Worm (Caenorhabditis elegans): Measurements from ENCODE around the gene pxn-1.

Gene pxn-1

ce11 chrV:8460800-8461199 is 33.9 kb upstream of the pxn-1 start:
- TF ChIP-seq egl-44 (GFP tag; IDR thresholded peaks at IDR 0.05) (no peak), B0261.1 (tag; optimal IDR thresholded peaks at IDR 0.05) (no peak), mcd-1 (GFP tag; IDR thresholded peaks at IDR 0.05) (peak; percentile 10; the same call in 1 of the 2 replicates), hmg-1.2 (GFP tag; IDR thresholded peaks at IDR 0.05) (peak; percentile 54; the same call in 1 of the 2 replicates), ztf-22 (GFP tag; optimal IDR thresholded peaks at IDR 0.05) (no peak), unc-130 (GFP tag; optimal IDR thresholded peaks at IDR 0.05) (no peak), rpc-1 (optimal IDR thresholded peaks at IDR 0.05) (no peak), rpc-1 (tag; optimal IDR thresholded peaks at IDR 0.05) (no peak), madf-6 (GFP tag; IDR thresholded peaks at IDR 0.05) (peak; percentile 25; the same call in 1 of the 2 replicates), efl-1 (GFP tag; optimal IDR thresholded peaks at IDR 0.05) (no peak), lsy-27 (tag; optimal IDR thresholded peaks at IDR 0.05; ENCODE audit: borderline replicate concordance, insufficient read depth) (no peak), tbp1 (GFP tag; optimal IDR thresholded peaks at IDR 0.05) (no peak), rec-8 (tag; optimal IDR thresholded peaks at IDR 0.05) (no peak), T07F8.4 (tag; optimal IDR thresholded peaks at IDR 0.05) (no peak), snpc-4 (GFP tag; optimal IDR thresholded peaks at IDR 0.05) (peak; percentile 49), snpc-4 (tag; optimal IDR thresholded peaks at IDR 0.05) (peak in 1 of 4 experiments; percentile 51), attf-3 (GFP tag; conservative IDR thresholded peaks at IDR 0.05) (0 out of 2 replicates have a peak, but pooled peaks have one; percentile 13), F37B4.10 (GFP tag; IDR thresholded peaks at IDR 0.05) (no peak), ztf-6 (GFP tag; IDR thresholded peaks at IDR 0.05) (no peak), ztf-28 (GFP tag; IDR thresholded peaks at IDR 0.05) (no peak)

- TF ChIP-seq dox-1 (GFP tag; IDR thresholded peaks at IDR 0.05) (peak; percentile 12; the same call in 1 of the 2 replicates), lsl-1 (GFP tag; optimal IDR thresholded peaks at IDR 0.05) (peak; percentile 1), ZK185.1 (tag; optimal IDR thresholded peaks at IDR 0.05; ENCODE audit: poor library complexity, severe bottlenecking) (peak; percentile 2), pha-4 (tag; optimal IDR thresholded peaks at IDR 0.05) (peak; percentile 17), madf-10 (tag; optimal IDR thresholded peaks at IDR 0.05) (no peak), snpc-4 (GFP tag; optimal IDR thresholded peaks at IDR 0.05) (peak; percentile 38), snpc-4 (tag; optimal IDR thresholded peaks at IDR 0.05) (peak in 3 of 4 experiments; percentile 14 to 59 (median 59)), attf-5 (GFP tag; optimal IDR thresholded peaks at IDR 0.05) (peak; percentile 48), snpc-1.1 (tag; optimal IDR thresholded peaks at IDR 0.05; ENCODE audit: insufficient read depth) (peak; percentile 35), lin-54 (GFP tag; optimal IDR thresholded peaks at IDR 0.05) (peak; percentile 35), repo-1 (tag; optimal IDR thresholded peaks at IDR 0.05) (no peak), pbrm-1 (GFP tag; IDR thresholded peaks at IDR 0.05) (no peak; the same call in 1 of the 2 replicates), madf-6 (GFP tag; IDR thresholded peaks at IDR 0.05) (peak; percentile 51; the same call in 1 of the 2 replicates), F23B12.7 (tag; optimal IDR thresholded peaks at IDR 0.05; ENCODE audit: insufficient read depth) (peak; percentile 52), atf-7 (tag; optimal IDR thresholded peaks at IDR 0.05) (no peak), hmg-1.2 (GFP tag; IDR thresholded peaks at IDR 0.05) (no peak; the same call in 1 of the 2 replicates), lin-40 (tag; optimal IDR thresholded peaks at IDR 0.05) (peak; percentile 63), mcd-1 (GFP tag; IDR thresholded peaks at IDR 0.05) (peak; percentile 94), sea-2 (GFP tag; IDR thresholded peaks at IDR 0.05) (no peak), athp-1 (tag; optimal IDR thresholded peaks at IDR 0.05) (no peak), tbp1 (GFP tag; optimal IDR thresholded peaks at IDR 0.05) (peak; percentile 41), lin-35 (GFP tag; optimal IDR thresholded peaks at IDR 0.05) (peak in 1 of 3 experiments; percentile 60), attf-3 (GFP tag; conservative IDR thresholded peaks at IDR 0.05) (peak; percentile 98), mxl-1 (tag; optimal IDR thresholded peaks at IDR 0.05) (no peak), zfh-2 (GFP tag; conservative IDR thresholded peaks at IDR 0.05) (no peak), Y56A3A.18 (GFP tag; IDR thresholded peaks at IDR 0.05) (no peak), snpc-1.3 (tag; optimal IDR thresholded peaks at IDR 0.05; ENCODE audit: insufficient read depth) (peak; percentile 29), snpc-3.4 (tag; optimal IDR thresholded peaks at IDR 0.05) (peak; percentile 58), cebp-1 (GFP tag; IDR thresholded peaks at IDR 0.05) (no peak), cebp-1 (tag; optimal IDR thresholded peaks at IDR 0.05) (peak; percentile 22), T07F8.4 (tag; optimal IDR thresholded peaks at IDR 0.05) (no peak)
These were observed 32.6 kb upstream of the pxn-1 start, which contains the start of the genes dnj-22 and natc-1 for ce11 chrV:8462074-8462473. dnj-22 (minus strand) TSS chrV:8462120. natc-1 (plus strand) TSS chrV:8462359.
